Worm (Caenorhabditis elegans) whole organism, late embryonic: ENCODE data around the gene trpp-11.

Source experiments
- Y22D7AL.16 ChIP-seq: sonication (generic microtip); optimal IDR thresholded peaks from 2 replicates; lab custom pipeline; 2016; ENCODE audit warnings: missing genetic modification characterization, missing compliant biosample characterization
- ama-1 ChIP-seq: fragments of 150-350 bp; optimal IDR thresholded peaks from 2 replicates; lab custom pipeline; 2014
- ceh-18 ChIP-seq: sonication (generic microtip); optimal IDR thresholded peaks from 2 replicates; lab custom pipeline; 2016; ENCODE audit warnings: missing genetic modification characterization, missing compliant biosample characterization
- ceh-2 ChIP-seq: sonication (generic microtip); optimal IDR thresholded peaks from 2 replicates; lab custom pipeline; 2016; ENCODE audit warnings: missing genotype, missing genetic modification characterization, missing compliant biosample characterization
- ceh-22 ChIP-seq: sonication (generic microtip); optimal IDR thresholded peaks from 2 replicates; lab custom pipeline; 2017; ENCODE audit warnings: missing biosample characterization, missing genetic modification characterization
- ceh-24 ChIP-seq: sonication (generic microtip); optimal IDR thresholded peaks from 2 replicates; lab custom pipeline; 2016; ENCODE audit warnings: mild to moderate bottlenecking, missing genetic modification characterization, missing compliant biosample characterization
- ceh-30 ChIP-seq: fragments of 150-350 bp; optimal IDR thresholded peaks from 2 replicates; lab custom pipeline; 2014; ENCODE audit warnings: missing biosample characterization, missing genetic modification characterization
- ceh-31 ChIP-seq: sonication (generic microtip); optimal IDR thresholded peaks from 2 replicates; lab custom pipeline; 2016; ENCODE audit warnings: missing genetic modification characterization, missing compliant biosample characterization
- ceh-34 ChIP-seq: sonication (generic microtip); optimal IDR thresholded peaks from 2 replicates; lab custom pipeline; 2016; ENCODE audit warnings: mild to moderate bottlenecking, missing genetic modification characterization, missing compliant biosample characterization
- ceh-45 ChIP-seq: fragments of 200-800 bp; sonication (Bioruptor generic); IDR thresholded peaks from 2 replicates; pipeline ENCODE4 v1.3.6; 2022; ENCODE audit warnings: missing genetic modification reagents, missing genetic modification characterization, missing compliant biosample characterization
- ceh-9 ChIP-seq: sonication (generic microtip); optimal IDR thresholded peaks from 2 replicates; lab custom pipeline; 2016; ENCODE audit warnings: mild to moderate bottlenecking, missing genetic modification characterization, inconsistent platforms, missing compliant biosample characterization
- che-1 ChIP-seq: sonication (generic microtip); optimal IDR thresholded peaks from 2 replicates; lab custom pipeline; 2016; ENCODE audit warnings: mild to moderate bottlenecking, missing genetic modification characterization, missing compliant biosample characterization
- dmd-4 ChIP-seq: sonication (generic microtip); optimal IDR thresholded peaks from 2 replicates; lab custom pipeline; 2016; ENCODE audit warnings: borderline replicate concordance, missing genetic modification characterization, missing compliant biosample characterization
- elt-2 ChIP-seq: sonication (generic microtip); optimal IDR thresholded peaks from 2 replicates; lab custom pipeline; 2016; ENCODE audit warnings: missing genetic modification reagents, missing genetic modification characterization, missing compliant biosample characterization
- hlh-13 ChIP-seq: fragments of 200-800 bp; sonication (Bioruptor generic); optimal IDR thresholded peaks from 2 replicates; lab custom pipeline; 2018; ENCODE audit warnings: mild to moderate bottlenecking, missing genetic modification characterization, missing compliant biosample characterization
- hlh-30 ChIP-seq: sonication (generic microtip); optimal IDR thresholded peaks from 2 replicates; lab custom pipeline; 2017; ENCODE audit warnings: antibody characterized with exemption, missing genetic modification characterization, missing compliant biosample characterization; ENCODE audit not compliant: insufficient read depth
- hlh-8 ChIP-seq: sonication (generic microtip); optimal IDR thresholded peaks from 2 replicates; lab custom pipeline; 2016; ENCODE audit warnings: missing genotype, missing genetic modification characterization, missing compliant biosample characterization
- lim-6 ChIP-seq: sonication (generic microtip); optimal IDR thresholded peaks from 2 replicates; lab custom pipeline; 2016; ENCODE audit warnings: missing genetic modification characterization, missing compliant biosample characterization
- lin-11 ChIP-seq: fragments of 200-800 bp; sonication (Bioruptor generic); optimal IDR thresholded peaks from 2 replicates; lab custom pipeline; 2018; ENCODE audit warnings: mild to moderate bottlenecking, missing genetic modification characterization, missing compliant biosample characterization
- madf-2 ChIP-seq: sonication (generic microtip); optimal IDR thresholded peaks from 2 replicates; lab custom pipeline; 2017; ENCODE audit warnings: missing genetic modification characterization, missing compliant biosample characterization
- mec-3 ChIP-seq: sonication (generic microtip); optimal IDR thresholded peaks from 2 replicates; lab custom pipeline; 2016; ENCODE audit warnings: borderline replicate concordance, missing genetic modification characterization, missing compliant biosample characterization
- nhr-11 ChIP-seq: fragments of 150-350 bp; optimal IDR thresholded peaks from 2 replicates; lab custom pipeline; 2014; ENCODE audit warnings: missing biosample characterization, missing genetic modification characterization
- nhr-232 ChIP-seq: sonication (generic microtip); optimal IDR thresholded peaks from 2 replicates; lab custom pipeline; 2016; ENCODE audit warnings: missing genetic modification characterization, missing compliant biosample characterization
- npax-4 ChIP-seq: sonication (generic microtip); optimal IDR thresholded peaks from 2 replicates; lab custom pipeline; 2016; ENCODE audit warnings: missing genetic modification characterization, missing compliant biosample characterization
- odd-2 ChIP-seq: sonication (generic microtip); optimal IDR thresholded peaks from 2 replicates; lab custom pipeline; 2017; ENCODE audit warnings: antibody characterized with exemption, mild to moderate bottlenecking, missing genetic modification characterization, missing compliant biosample characterization
- pha-2 ChIP-seq: sonication (generic microtip); optimal IDR thresholded peaks from 2 replicates; lab custom pipeline; 2017; ENCODE audit warnings: mild to moderate bottlenecking, missing genetic modification characterization, missing compliant biosample characterization
- pha-4 ChIP-seq: fragments of 150-350 bp; optimal IDR thresholded peaks from 2 replicates; lab custom pipeline; 2018; ENCODE audit warnings: missing biosample characterization, missing genetic modification reagents, missing genetic modification characterization
- pqm-1 ChIP-seq: sonication (generic microtip); optimal IDR thresholded peaks from 2 replicates; lab custom pipeline; 2016; ENCODE audit warnings: missing genetic modification characterization, missing compliant biosample characterization
- pros-1 ChIP-seq: fragments of 150-350 bp; optimal IDR thresholded peaks from 2 replicates; lab custom pipeline; 2014; ENCODE audit warnings: missing biosample characterization, missing genetic modification reagents, missing genetic modification characterization
- ref-2 ChIP-seq: sonication (generic microtip); optimal IDR thresholded peaks from 2 replicates; lab custom pipeline; 2016; ENCODE audit warnings: missing genetic modification characterization, missing compliant biosample characterization
- rnt-1 ChIP-seq: sonication (generic microtip); optimal IDR thresholded peaks from 2 replicates; lab custom pipeline; 2016; ENCODE audit warnings: missing genetic modification characterization, missing compliant biosample characterization
- sox-2 ChIP-seq: fragments of 200-800 bp; sonication (Bioruptor generic); IDR thresholded peaks from 2 replicates; pipeline ENCODE4 v1.3.6; 2022; ENCODE audit warnings: missing genetic modification reagents, missing genetic modification characterization, missing compliant biosample characterization
- syd-9 ChIP-seq: sonication (generic microtip); optimal IDR thresholded peaks from 2 replicates; lab custom pipeline; 2016; ENCODE audit warnings: mild to moderate bottlenecking, missing genetic modification characterization, moderate library complexity, missing compliant biosample characterization
- tbx-2 ChIP-seq: sonication (generic microtip); optimal IDR thresholded peaks from 2 replicates; lab custom pipeline; 2016; ENCODE audit warnings: missing genetic modification characterization, missing compliant biosample characterization
- ttx-3 ChIP-seq: sonication (generic microtip); optimal IDR thresholded peaks from 2 replicates; lab custom pipeline; 2016; ENCODE audit warnings: missing genetic modification reagents, missing genetic modification characterization, missing compliant biosample characterization
- unc-3 ChIP-seq, 2 experiments: fragments of 200-800 bp in 1 of 2; sonication (Bioruptor generic) in 1 of 2; sonication (generic microtip) in 1 of 2; conservative IDR thresholded peaks in 1 of 2; optimal IDR thresholded peaks in 1 of 2; 2 replicates each; pipeline versions ENCODE4 v1.3.6 to Lab custom; 2016 to 2022; ENCODE audit warnings: missing compliant biosample characterization in 2 of 2, missing genetic modification characterization in 2 of 2, missing genetic modification reagents in 1 of 2
- unc-42 ChIP-seq: sonication (generic microtip); optimal IDR thresholded peaks from 2 replicates; lab custom pipeline; 2016; ENCODE audit warnings: missing genotype, missing genetic modification characterization, missing compliant biosample characterization
- unc-55 ChIP-seq: sonication (generic microtip); optimal IDR thresholded peaks from 2 replicates; lab custom pipeline; 2017; ENCODE audit warnings: missing biosample characterization, missing genetic modification reagents, missing genetic modification characterization
- unc-86 ChIP-seq: sonication (generic microtip); optimal IDR thresholded peaks from 2 replicates; lab custom pipeline; 2016; ENCODE audit warnings: missing genetic modification characterization, missing compliant biosample characterization
- zip-5 ChIP-seq: sonication (generic microtip); optimal IDR thresholded peaks from 2 replicates; lab custom pipeline; 2016; ENCODE audit warnings: missing genetic modification characterization, missing compliant biosample characterization
- ztf-16 ChIP-seq: sonication (generic microtip); optimal IDR thresholded peaks from 2 replicates; lab custom pipeline; 2017; ENCODE audit warnings: missing genetic modification characterization, missing compliant biosample characterization

trpp-11 gene

DNA sequence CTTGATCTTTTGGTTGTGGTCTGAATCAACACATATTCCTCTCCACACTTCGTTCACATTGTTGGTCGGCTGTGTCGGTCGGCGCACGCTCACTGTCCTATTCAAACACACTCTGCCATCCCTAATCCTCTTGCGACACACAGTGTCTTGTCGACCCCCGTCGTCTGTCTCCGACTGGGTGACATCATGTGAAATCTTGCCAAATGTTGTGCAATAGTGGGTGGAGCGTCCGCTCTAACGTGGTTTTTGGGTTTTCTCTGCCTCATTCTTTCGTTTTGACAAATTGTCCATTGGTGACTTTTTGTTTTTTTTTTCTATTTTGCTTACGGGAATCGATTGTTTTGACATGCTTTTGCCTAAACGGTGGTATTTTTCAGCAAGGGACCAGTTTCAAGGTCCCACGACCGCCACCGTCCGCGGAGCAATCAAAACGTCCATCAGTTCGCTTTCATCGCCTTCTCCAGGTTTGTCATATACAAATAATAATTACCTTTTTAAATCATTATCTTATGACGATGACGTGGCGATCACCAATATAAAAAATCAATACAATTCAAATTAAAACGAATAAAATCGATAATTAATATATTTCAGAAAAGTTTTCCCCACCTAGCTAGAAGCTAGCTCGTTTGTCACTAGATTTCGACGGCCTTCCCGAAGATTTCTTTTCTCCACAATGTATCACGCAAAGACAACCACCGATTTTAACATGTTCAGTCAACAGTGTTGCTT lies 38.9 kb downstream of the trpp-11 start (continued):
- TF ChIP-seq rnt-1 (tag; lab: Kevin White, UChicago) (peak; percentile 85), unc-86 (tag; lab: Kevin White, UChicago) (no peak), ceh-2 (peak; percentile 48), unc-42 (tag; lab: Kevin White, UChicago) (peak; percentile 29), syd-9 (no peak), ceh-18 (tag; lab: Kevin White, UChicago) (peak; percentile 82), ama-1 (lab: Kevin White, UChicago) (peak; percentile 56), pha-4 (tag; lab: Kevin White, UChicago) (no peak), ttx-3 (tag; lab: Kevin White, UChicago) (no peak), ceh-30 (tag; lab: Kevin White, UChicago) (no peak), pros-1 (no peak), ceh-34 (tag; lab: Kevin White, UChicago) (peak; percentile 41), dmd-4 (tag; lab: Kevin White, UChicago) (no peak), ceh-31 (tag; lab: Kevin White, UChicago) (peak; percentile 87), ref-2 (peak; percentile 76), zip-5 (tag; lab: Kevin White, UChicago) (peak; percentile 4), odd-2 (no peak), tbx-2 (tag; lab: Kevin White, UChicago) (peak; percentile 95), che-1 (tag; lab: Kevin White, UChicago) (no peak), unc-55 (GFP tag; lab: Kevin White, UChicago) (peak; percentile 91), Y22D7AL.16 (no peak), ztf-16 (tag; lab: Kevin White, UChicago) (peak; percentile 9), ceh-24 (no peak), lin-11 (tag; lab: Kevin White, UChicago) (no peak), unc-3 (GFP tag; conservative IDR thresholded peaks at IDR 0.05; lab: Robert Waterston, UW) (no peak), unc-3 (tag; optimal IDR thresholded peaks at IDR 0.05; lab: Kevin White, UChicago) (peak; percentile 17), mec-3 (tag; lab: Kevin White, UChicago) (no peak), sox-2 (GFP tag; lab: Robert Waterston, UW) (no peak), ceh-45 (GFP tag; lab: Robert Waterston, UW) (no peak), hlh-8 (tag; lab: Kevin White, UChicago) (peak; percentile 14), nhr-232 (no peak), ceh-9 (tag; lab: Kevin White, UChicago) (no peak), elt-2 (tag; lab: Kevin White, UChicago) (peak; percentile 78), pha-2 (tag; lab: Kevin White, UChicago) (peak; percentile 18), hlh-30 (tag; lab: Kevin White, UChicago) (peak; percentile 96), ceh-22 (tag; lab: Kevin White, UChicago) (no peak), lim-6 (tag; lab: Kevin White, UChicago) (no peak), nhr-11 (tag; lab: Kevin White, UChicago) (no peak), hlh-13 (GFP tag; lab: Kevin White, UChicago) (no peak)

- TF ChIP-seq pqm-1 (tag; lab: Kevin White, UChicago) (no peak), che-1 (tag; lab: Kevin White, UChicago) (no peak), ceh-2 (no peak), madf-2 (tag; lab: Kevin White, UChicago) (no peak), hlh-8 (tag; lab: Kevin White, UChicago) (no peak), npax-4 (tag; lab: Kevin White, UChicago) (no peak), lin-11 (tag; lab: Kevin White, UChicago) (no peak), elt-2 (tag; lab: Kevin White, UChicago) (no peak), ceh-45 (GFP tag; lab: Robert Waterston, UW) (0 out of 2 replicates have a peak, but pooled peaks have one; percentile 25)
These were observed 39.5 kb downstream of the trpp-11 start for ce11 chrIII:834443-834815.
